Worm (Caenorhabditis elegans) whole organism, L4/young adult: ENCODE results near the gene F58A3.4.

ENCODE experiments used
- W03F9.2 ChIP-seq: fragments of 150-350 bp; optimal IDR thresholded peaks from 2 replicates; lab custom pipeline; 2014; ENCODE audit warnings: missing biosample characterization, missing genetic modification characterization
- him-1 ChIP-seq: sonication (generic microtip); optimal IDR thresholded peaks from 2 replicates; lab custom pipeline; 2016; ENCODE audit warnings: missing genotype, missing genetic modification reagents, missing genetic modification characterization, missing compliant biosample characterization

ce11 chrX:11007393-11007792, 3.1 kb downstream of the F58A3.4 start:
- TF ChIP-seq him-1 (tag; lab: Kevin White, UChicago) (no peak), W03F9.2 (tag; lab: Kevin White, UChicago) (no peak)
